Worm (Caenorhabditis elegans) whole organism, mixed stage, embryonic: ENCODE results near the gene K03D3.5.

Experiments
- ces-1 ChIP-seq: fragments of 150-350 bp; optimal IDR thresholded peaks from 2 replicates; lab custom pipeline; 2014; ENCODE audit warnings: missing biosample characterization, missing genetic modification reagents, missing genetic modification characterization
- lin-13 ChIP-seq: fragments of 150-350 bp; optimal IDR thresholded peaks from 2 replicates; lab custom pipeline; 2014; ENCODE audit warnings: missing biosample characterization, missing genetic modification characterization
- nhr-12 ChIP-seq: fragments of 150-350 bp; optimal IDR thresholded peaks from 2 replicates; lab custom pipeline; 2014; ENCODE audit warnings: missing biosample characterization, missing genetic modification characterization
- nhr-237 ChIP-seq: fragments of 150-350 bp; optimal IDR thresholded peaks from 2 replicates; lab custom pipeline; 2014; ENCODE audit warnings: missing biosample characterization, missing genetic modification characterization
- pha-4 ChIP-seq: fragments of 150-350 bp; optimal IDR thresholded peaks from 2 replicates; lab custom pipeline; 2018; ENCODE audit warnings: missing biosample characterization, missing genetic modification reagents, missing genetic modification characterization
- snpc-4 ChIP-seq: fragments of 150-350 bp; optimal IDR thresholded peaks from 2 replicates; lab custom pipeline; 2014; ENCODE audit warnings: missing biosample characterization, missing genetic modification characterization
- unc-62 ChIP-seq: fragments of 150-350 bp; optimal IDR thresholded peaks from 2 replicates; lab custom pipeline; 2014; ENCODE audit warnings: missing biosample characterization, missing genetic modification reagents, missing genetic modification characterization
- ztf-11 ChIP-seq: fragments of 150-350 bp; optimal IDR thresholded peaks from 2 replicates; lab custom pipeline; 2014; ENCODE audit warnings: missing biosample characterization, missing genetic modification characterization

DNA sequence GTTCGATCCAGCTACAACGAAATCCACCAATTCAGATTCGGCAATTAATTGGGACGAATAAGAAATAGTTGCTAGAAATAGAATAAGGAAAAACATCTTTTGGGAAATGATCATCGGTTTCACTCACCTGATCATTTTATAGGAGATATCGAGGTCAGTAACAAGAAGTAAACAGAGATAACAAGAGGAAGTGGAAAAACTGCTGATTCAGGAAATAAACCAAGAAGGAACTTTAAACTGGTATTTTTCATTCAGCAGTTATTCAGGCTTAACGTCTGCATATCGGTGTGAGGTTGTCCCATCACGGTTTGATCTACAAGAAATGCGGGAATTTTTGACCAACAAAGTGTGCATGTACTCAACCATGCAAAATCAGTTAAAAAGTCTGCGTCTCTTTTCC lies 8.2 kb upstream of the K03D3.5 start, which contains the start of gene K03D3.2:
- TF ChIP-seq snpc-4 (tag; lab: Kevin White, UChicago) (no peak), ztf-11 (tag; lab: Kevin White, UChicago) (no peak), unc-62 (GFP tag; lab: Kevin White, UChicago) (no peak), ces-1 (no peak), nhr-237 (tag; lab: Kevin White, UChicago) (no peak), nhr-12 (no peak), lin-13 (tag; lab: Kevin White, UChicago) (no peak), pha-4 (tag; lab: Kevin White, UChicago) (no peak)
